Worm (Caenorhabditis elegans) whole organism, early embryonic: Measurements from ENCODE around the gene K05F6.4.

Experiments used
- B0310.2 ChIP-seq: sonication (generic microtip); optimal IDR thresholded peaks from 2 replicates; lab custom pipeline; 2016; ENCODE audit warnings: mild to moderate bottlenecking, missing genetic modification characterization, missing compliant biosample characterization
- F13C5.2 ChIP-seq: sonication (generic microtip); optimal IDR thresholded peaks from 2 replicates; lab custom pipeline; 2017; ENCODE audit warnings: mild to moderate bottlenecking, missing genetic modification characterization, inconsistent platforms, missing compliant biosample characterization
- ama-1 ChIP-seq: fragments of 150-350 bp; optimal IDR thresholded peaks from 2 replicates; lab custom pipeline; 2014
- ceh-13 ChIP-seq: fragments of 200-800 bp; sonication (Bioruptor generic); optimal IDR thresholded peaks from 2 replicates; lab custom pipeline; 2018; ENCODE audit warnings: mild to moderate bottlenecking, missing genetic modification characterization, missing compliant biosample characterization
- ceh-36 ChIP-seq: sonication (generic microtip); optimal IDR thresholded peaks from 2 replicates; lab custom pipeline; 2016; ENCODE audit warnings: missing genetic modification characterization, inconsistent platforms, missing compliant biosample characterization
- ets-7 ChIP-seq: sonication (generic microtip); optimal IDR thresholded peaks from 2 replicates; lab custom pipeline; 2016; ENCODE audit warnings: missing genotype, missing genetic modification characterization, missing compliant biosample characterization
- flt-1 ChIP-seq: fragments of 200-800 bp; sonication (Bioruptor generic); IDR thresholded peaks from 2 replicates; pipeline ENCODE4 v1.3.6; 2022; ENCODE audit warnings: missing genetic modification characterization, missing compliant biosample characterization
- hmbx-1 ChIP-seq: sonication (generic microtip); optimal IDR thresholded peaks from 2 replicates; lab custom pipeline; 2016; ENCODE audit warnings: mild to moderate bottlenecking, missing genetic modification characterization, missing compliant biosample characterization
- hmg-4 ChIP-seq: fragments of 200-800 bp; sonication (Bioruptor generic); optimal IDR thresholded peaks from 2 replicates; lab custom pipeline; 2018; ENCODE audit warnings: mild to moderate bottlenecking, missing genetic modification characterization, missing compliant biosample characterization
- sea-1 ChIP-seq: fragments of 200-800 bp; sonication (Bioruptor generic); conservative IDR thresholded peaks from 2 replicates; pipeline ENCODE4 v1.3.6; 2022; ENCODE audit warnings: missing genetic modification characterization, missing compliant biosample characterization
- tbx-37 ChIP-seq: fragments of 200-800 bp; sonication (Bioruptor generic); conservative IDR thresholded peaks from 2 replicates; pipeline ENCODE4 v1.3.6; 2022; ENCODE audit warnings: missing genetic modification reagents, missing genetic modification characterization, missing compliant biosample characterization
- tra-4 ChIP-seq: sonication (generic microtip); optimal IDR thresholded peaks from 2 replicates; lab custom pipeline; 2017; ENCODE audit warnings: missing genetic modification characterization, missing compliant biosample characterization

DNA sequence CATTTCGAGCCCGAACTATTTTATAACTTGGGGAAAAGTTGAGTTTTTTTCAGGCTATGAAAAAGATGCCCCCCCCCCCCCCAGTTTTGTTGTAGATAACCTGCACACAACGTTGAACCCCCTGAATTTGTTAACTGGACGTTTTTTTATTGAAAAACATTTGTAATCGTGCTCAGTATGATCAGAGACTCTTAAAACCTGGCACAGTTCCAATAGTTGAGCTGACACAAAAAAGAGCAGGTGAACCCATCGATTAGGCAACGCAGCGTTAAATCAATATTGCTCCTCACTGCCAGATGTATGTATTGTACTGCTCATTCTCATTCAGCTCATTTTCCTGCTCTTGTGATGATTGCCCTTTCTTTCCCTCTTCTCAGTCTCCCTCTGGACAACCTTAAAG, 2.3 kb downstream of the K05F6.4 start, which contains the start of gene K05F6.12:
- TF ChIP-seq flt-1 (GFP tag; lab: Robert Waterston, UW) (no peak), ceh-13 (no peak), hmbx-1 (no peak), F13C5.2 (tag; lab: Kevin White, UChicago) (no peak), tbx-37 (no peak), sea-1 (GFP tag; lab: Robert Waterston, UW) (no peak), ama-1 (no peak), tra-4 (tag; lab: Kevin White, UChicago) (no peak), ceh-36 (tag; lab: Kevin White, UChicago) (no peak), B0310.2 (no peak), ets-7 (tag; lab: Kevin White, UChicago) (no peak), hmg-4 (no peak)
